Worm (Caenorhabditis elegans) whole organism, L2 larva: ENCODE results near the gene fut-3.
A peak's percentile ranks its signal among the peaks of the same experiment; 100 is the strongest.

Source experiments
- C34F6.9 ChIP-seq: fragments of 150-350 bp; optimal IDR thresholded peaks from 2 replicates; lab custom pipeline; 2014; ENCODE audit warnings: missing biosample characterization, missing genetic modification characterization
- F13H6.1 ChIP-seq: sonication (generic microtip); optimal IDR thresholded peaks from 2 replicates; lab custom pipeline; 2016; ENCODE audit warnings: missing genetic modification characterization, missing compliant biosample characterization
- R02D3.7 ChIP-seq: fragments of 150-350 bp; optimal IDR thresholded peaks from 2 replicates; lab custom pipeline; 2014; ENCODE audit warnings: missing biosample characterization, missing genetic modification characterization
- Y55F3AM.14 ChIP-seq: fragments of 200-800 bp; sonication (Bioruptor generic); optimal IDR thresholded peaks from 2 replicates; lab custom pipeline; 2018; ENCODE audit warnings: mild to moderate bottlenecking, missing genetic modification characterization, missing compliant biosample characterization
- ZK546.5 ChIP-seq: sonication (generic microtip); optimal IDR thresholded peaks from 2 replicates; lab custom pipeline; 2017; ENCODE audit warnings: missing biosample characterization, missing genetic modification characterization
- alr-1 ChIP-seq: fragments of 150-350 bp; optimal IDR thresholded peaks from 2 replicates; lab custom pipeline; 2014; ENCODE audit warnings: missing biosample characterization, missing genetic modification characterization
- aly-2 ChIP-seq: fragments of 150-350 bp; optimal IDR thresholded peaks from 2 replicates; lab custom pipeline; 2014; ENCODE audit warnings: missing biosample characterization, missing genetic modification characterization
- ama-1 ChIP-seq: fragments of 150-350 bp; optimal IDR thresholded peaks from 2 replicates; lab custom pipeline; 2018; ENCODE audit warnings: inconsistent platforms
- blmp-1 ChIP-seq: sonication (generic microtip); optimal IDR thresholded peaks from 2 replicates; lab custom pipeline; 2017; ENCODE audit warnings: missing genetic modification characterization, mild to moderate bottlenecking, missing compliant biosample characterization, antibody characterized with exemption, moderate library complexity; ENCODE audit not compliant: insufficient read depth
- ceh-16 ChIP-seq: fragments of 150-350 bp; optimal IDR thresholded peaks from 2 replicates; lab custom pipeline; 2014; ENCODE audit warnings: missing biosample characterization, missing genetic modification characterization
- ceh-82 ChIP-seq: fragments of 150-350 bp; optimal IDR thresholded peaks from 2 replicates; lab custom pipeline; 2014; ENCODE audit warnings: missing biosample characterization, missing genetic modification characterization
- crh-2 ChIP-seq: sonication (generic microtip); optimal IDR thresholded peaks from 2 replicates; lab custom pipeline; 2017; ENCODE audit warnings: missing biosample characterization, missing genetic modification characterization
- dmd-4 ChIP-seq: sonication (generic microtip); optimal IDR thresholded peaks from 2 replicates; lab custom pipeline; 2017; ENCODE audit warnings: missing biosample characterization, missing genetic modification characterization
- egl-27 ChIP-seq: sonication (generic microtip); optimal IDR thresholded peaks from 3 replicates; lab custom pipeline; 2017; ENCODE audit warnings: missing biosample characterization, missing genetic modification reagents, missing genetic modification characterization
- elt-1 ChIP-seq: fragments of 150-350 bp; optimal IDR thresholded peaks from 2 replicates; lab custom pipeline; 2014; ENCODE audit warnings: missing biosample characterization, missing genetic modification characterization
- elt-3 ChIP-seq: sonication (generic microtip); optimal IDR thresholded peaks from 2 replicates; lab custom pipeline; 2017; ENCODE audit warnings: missing biosample characterization, missing genetic modification characterization
- fos-1 ChIP-seq: fragments of 150-350 bp; optimal IDR thresholded peaks from 2 replicates; lab custom pipeline; 2014; ENCODE audit warnings: missing biosample characterization, missing genetic modification characterization
- gmeb-1 ChIP-seq: fragments of 150-350 bp; optimal IDR thresholded peaks from 2 replicates; lab custom pipeline; 2014; ENCODE audit warnings: missing biosample characterization, missing genetic modification characterization
- lin-11 ChIP-seq: fragments of 150-350 bp; sonication (generic microtip); optimal IDR thresholded peaks from 2 replicates; lab custom pipeline; 2014; ENCODE audit warnings: missing biosample characterization, missing genetic modification characterization, inconsistent platforms, mixed read lengths
- lin-13 ChIP-seq: fragments of 150-350 bp; optimal IDR thresholded peaks from 2 replicates; lab custom pipeline; 2014; ENCODE audit warnings: missing biosample characterization, missing genetic modification reagents, missing genetic modification characterization
- lin-39 ChIP-seq: fragments of 150-350 bp; optimal IDR thresholded peaks from 2 replicates; lab custom pipeline; 2014; ENCODE audit warnings: missing biosample characterization, missing genetic modification reagents, missing genetic modification characterization
- lsy-2 ChIP-seq, 2 experiments: fragments of 150-350 bp in 1 of 2; sonication (generic microtip) in 1 of 2; optimal IDR thresholded peaks; 2 replicates each; lab custom pipeline; 2014 to 2017; ENCODE audit warnings: missing biosample characterization in 2 of 2, missing genetic modification characterization in 2 of 2
- mab-5 ChIP-seq: fragments of 150-350 bp; optimal IDR thresholded peaks from 2 replicates; lab custom pipeline; 2014; ENCODE audit warnings: missing biosample characterization, missing genetic modification characterization
- mbf-1 ChIP-seq: sonication (generic microtip); optimal IDR thresholded peaks from 2 replicates; lab custom pipeline; 2017; ENCODE audit warnings: missing biosample characterization, missing genetic modification characterization
- mdl-1 ChIP-seq, 2 experiments: fragments of 150-350 bp in 1 of 2; sonication (generic microtip) in 1 of 2; optimal IDR thresholded peaks; 2 replicates each; lab custom pipeline; 2017; ENCODE audit warnings: missing biosample characterization in 2 of 2, missing genetic modification characterization in 2 of 2
- nhr-10 ChIP-seq: sonication (generic microtip); optimal IDR thresholded peaks from 2 replicates; lab custom pipeline; 2017; ENCODE audit warnings: missing biosample characterization, missing genetic modification characterization
- nhr-11 ChIP-seq: fragments of 150-350 bp; optimal IDR thresholded peaks from 2 replicates; lab custom pipeline; 2014; ENCODE audit warnings: missing biosample characterization, missing genetic modification characterization
- nhr-12 ChIP-seq: fragments of 150-350 bp; optimal IDR thresholded peaks from 2 replicates; lab custom pipeline; 2014; ENCODE audit warnings: missing biosample characterization, missing genetic modification characterization
- nhr-129 ChIP-seq: fragments of 150-350 bp; optimal IDR thresholded peaks from 2 replicates; lab custom pipeline; 2014; ENCODE audit warnings: missing biosample characterization, missing genetic modification characterization
- nhr-21 ChIP-seq: fragments of 150-350 bp; optimal IDR thresholded peaks from 2 replicates; lab custom pipeline; 2014; ENCODE audit warnings: missing biosample characterization, missing genetic modification characterization
- nhr-23 ChIP-seq: fragments of 150-350 bp; optimal IDR thresholded peaks from 2 replicates; lab custom pipeline; 2014; ENCODE audit warnings: missing biosample characterization, missing genetic modification reagents, missing genetic modification characterization
- nhr-237 ChIP-seq: fragments of 150-350 bp; optimal IDR thresholded peaks from 2 replicates; lab custom pipeline; 2014; ENCODE audit warnings: missing biosample characterization, missing genetic modification characterization
- nhr-25 ChIP-seq: fragments of 150-350 bp; sonication (generic microtip); optimal IDR thresholded peaks from 3 replicates; lab custom pipeline; 2014; ENCODE audit warnings: missing biosample characterization, missing genetic modification characterization
- nhr-6 ChIP-seq: fragments of 150-350 bp; optimal IDR thresholded peaks from 2 replicates; lab custom pipeline; 2014; ENCODE audit warnings: missing biosample characterization, missing genetic modification characterization
- nhr-77 ChIP-seq: fragments of 150-350 bp; optimal IDR thresholded peaks from 2 replicates; lab custom pipeline; 2014; ENCODE audit warnings: missing biosample characterization, missing genetic modification characterization
- peb-1 ChIP-seq: fragments of 150-350 bp; optimal IDR thresholded peaks from 2 replicates; lab custom pipeline; 2014; ENCODE audit warnings: missing biosample characterization, missing genetic modification characterization
- sem-4 ChIP-seq: fragments of 150-350 bp; optimal IDR thresholded peaks from 2 replicates; lab custom pipeline; 2014; ENCODE audit warnings: missing biosample characterization, missing genetic modification reagents, missing genetic modification characterization
- skn-1 ChIP-seq: sonication (generic microtip); optimal IDR thresholded peaks from 2 replicates; lab custom pipeline; 2017; ENCODE audit warnings: missing biosample characterization, missing genetic modification characterization
- sma-3 ChIP-seq: sonication (generic microtip); optimal IDR thresholded peaks from 2 replicates; lab custom pipeline; 2016; ENCODE audit warnings: missing genetic modification reagents, missing genetic modification characterization, missing compliant biosample characterization
- sma-9 ChIP-seq, 2 experiments: fragments of 150-350 bp in 1 of 2; sonication (generic microtip) in 1 of 2; optimal IDR thresholded peaks; 2 replicates each; lab custom pipeline; 2014 to 2016; ENCODE audit warnings: missing genetic modification characterization in 2 of 2, mild to moderate bottlenecking in 1 of 2, missing biosample characterization in 1 of 2, missing compliant biosample characterization in 1 of 2, missing genetic modification reagents in 1 of 2, moderate library complexity in 1 of 2
- snpc-4 ChIP-seq: fragments of 150-350 bp; optimal IDR thresholded peaks from 2 replicates; lab custom pipeline; 2014; ENCODE audit warnings: missing biosample characterization, missing genetic modification characterization
- unc-39 ChIP-seq: fragments of 150-350 bp; optimal IDR thresholded peaks from 2 replicates; lab custom pipeline; 2014; ENCODE audit warnings: missing biosample characterization, missing genetic modification characterization
- unc-55 ChIP-seq: fragments of 150-350 bp; sonication (generic microtip); optimal IDR thresholded peaks from 3 replicates; lab custom pipeline; 2014; ENCODE audit warnings: missing biosample characterization, missing genetic modification reagents, missing genetic modification characterization
- unc-62 ChIP-seq: fragments of 150-350 bp; optimal IDR thresholded peaks from 2 replicates; lab custom pipeline; 2014; ENCODE audit warnings: missing biosample characterization, missing genetic modification reagents, missing genetic modification characterization
- zag-1 ChIP-seq: fragments of 150-350 bp; optimal IDR thresholded peaks from 2 replicates; lab custom pipeline; 2014; ENCODE audit warnings: missing biosample characterization, missing genetic modification characterization
- ztf-1 ChIP-seq: fragments of 200-800 bp; sonication (Bioruptor generic); conservative IDR thresholded peaks from 2 replicates; pipeline ENCODE4 v1.3.6; 2022; ENCODE audit warnings: missing genetic modification characterization, missing compliant biosample characterization
- ztf-11 ChIP-seq: sonication (generic microtip); optimal IDR thresholded peaks from 2 replicates; lab custom pipeline; 2017; ENCODE audit warnings: missing biosample characterization, missing genetic modification characterization
- ztf-4 ChIP-seq: fragments of 150-350 bp; optimal IDR thresholded peaks from 2 replicates; lab custom pipeline; 2014; ENCODE audit warnings: missing biosample characterization, missing genetic modification characterization

Gene fut-3

ce11 chrII:5663180-5663791 is 3.7 kb upstream of the fut-3 start:
- TF ChIP-seq C34F6.9 (peak; percentile 29), unc-55 (GFP tag; lab: Kevin White, UChicago) (peak; percentile 44), nhr-21 (no peak), lin-39 (tag; lab: Kevin White, UChicago) (no peak), lsy-2 (tag; optimal IDR thresholded peaks at IDR 0.05; lab: Kevin White, UChicago) (peak in 1 of 2 experiments; percentile 49), sma-9 (GFP tag; optimal IDR thresholded peaks at IDR 0.05; lab: Kevin White, UChicago) (peak; percentile 4), sma-9 (tag; optimal IDR thresholded peaks at IDR 0.05; lab: Kevin White, UChicago) (no peak), ceh-16 (tag; lab: Kevin White, UChicago) (no peak), crh-2 (peak; percentile 39)

- TF ChIP-seq nhr-77 (tag; lab: Kevin White, UChicago) (no peak), ztf-1 (GFP tag; lab: Robert Waterston, UW) (0 out of 2 replicates have a peak, but pooled peaks have one; percentile 61), blmp-1 (tag; lab: Kevin White, UChicago) (peak; percentile 15), ztf-4 (tag; lab: Kevin White, UChicago) (peak; percentile 98), ama-1 (lab: Kevin White, UChicago) (peak; percentile 99), aly-2 (no peak), nhr-237 (tag; lab: Kevin White, UChicago) (no peak), sma-9 (GFP tag; optimal IDR thresholded peaks at IDR 0.05; lab: Kevin White, UChicago) (peak; percentile 86), sma-9 (tag; optimal IDR thresholded peaks at IDR 0.05; lab: Kevin White, UChicago) (no peak), nhr-10 (tag; lab: Kevin White, UChicago) (no peak), unc-55 (GFP tag; lab: Kevin White, UChicago) (peak; percentile 63), ceh-82 (tag; lab: Kevin White, UChicago) (peak; percentile 80), F13H6.1 (peak; percentile 90), zag-1 (peak; percentile 93), nhr-21 (peak; percentile 88), elt-3 (tag; lab: Kevin White, UChicago) (no peak), fos-1 (tag; lab: Kevin White, UChicago) (peak; percentile 72), nhr-25 (peak; percentile 45), Y55F3AM.14 (GFP tag; lab: Kevin White, UChicago) (peak; percentile 95), lin-11 (tag; lab: Kevin White, UChicago) (peak; percentile 96), ztf-11 (tag; lab: Kevin White, UChicago) (peak; percentile 50), mdl-1 (tag; optimal IDR thresholded peaks at IDR 0.05; lab: Kevin White, UChicago) (peak; percentile 57 to 79), lin-13 (GFP tag; lab: Kevin White, UChicago) (peak; percentile 91), nhr-23 (no peak), alr-1 (tag; lab: Kevin White, UChicago) (no peak), C34F6.9 (peak; percentile 86), peb-1 (tag; lab: Kevin White, UChicago) (no peak), ZK546.5 (tag; lab: Kevin White, UChicago) (no peak), mbf-1 (no peak), nhr-129 (tag; lab: Kevin White, UChicago) (peak; percentile 95), unc-62 (GFP tag; lab: Kevin White, UChicago) (no peak), lsy-2 (tag; optimal IDR thresholded peaks at IDR 0.05; lab: Kevin White, UChicago) (peak; percentile 74 to 86), sem-4 (peak; percentile 61), mab-5 (tag; lab: Kevin White, UChicago) (peak; percentile 77), ceh-16 (tag; lab: Kevin White, UChicago) (peak; percentile 76), gmeb-1 (tag; lab: Kevin White, UChicago) (peak; percentile 60), snpc-4 (peak; percentile 66), unc-39 (tag; lab: Kevin White, UChicago) (no peak), crh-2 (peak; percentile 84), nhr-11 (tag; lab: Kevin White, UChicago) (no peak), dmd-4 (tag; lab: Kevin White, UChicago) (no peak), nhr-12 (tag; lab: Kevin White, UChicago) (no peak), lin-39 (tag; lab: Kevin White, UChicago) (peak; percentile 58), egl-27 (tag; lab: Kevin White, UChicago) (peak; percentile 58), R02D3.7 (tag; lab: Kevin White, UChicago) (no peak), skn-1 (no peak), sma-3 (peak; percentile 74), elt-1 (tag; lab: Kevin White, UChicago) (no peak), nhr-6 (tag; lab: Kevin White, UChicago) (peak; percentile 80)
These were observed 2.2 kb upstream of the fut-3 start for ce11 chrII:5661735-5662177.
